Worm (Caenorhabditis elegans) whole organism, mixed stage, embryonic: Measurements from ENCODE around the gene F52C9.5.

Source experiments
- M03D4.4 ChIP-seq: sonication (generic microtip); optimal IDR thresholded peaks from 2 replicates; lab custom pipeline; 2017; ENCODE audit warnings: mild to moderate bottlenecking, missing genetic modification characterization, missing compliant biosample characterization
- bed-3 ChIP-seq: fragments of 200-800 bp; sonication (Bioruptor generic); optimal IDR thresholded peaks from 3 replicates; lab custom pipeline; 2018; ENCODE audit warnings: mild to moderate bottlenecking, missing genetic modification characterization, moderate library complexity, missing compliant biosample characterization
- blmp-1 ChIP-seq: fragments of 150-350 bp; optimal IDR thresholded peaks from 2 replicates; lab custom pipeline; 2014; ENCODE audit warnings: missing biosample characterization, missing genetic modification characterization
- ceh-39 ChIP-seq: fragments of 150-350 bp; optimal IDR thresholded peaks from 2 replicates; lab custom pipeline; 2014; ENCODE audit warnings: missing biosample characterization, missing genetic modification characterization
- ceh-43 ChIP-seq: fragments of 200-800 bp; sonication (Bioruptor generic); optimal IDR thresholded peaks from 2 replicates; lab custom pipeline; 2018; ENCODE audit warnings: mild to moderate bottlenecking, missing genetic modification characterization, moderate library complexity, missing compliant biosample characterization
- ceh-83 ChIP-seq: fragments of 200-800 bp; sonication (Bioruptor generic); optimal IDR thresholded peaks from 2 replicates; lab custom pipeline; 2018; ENCODE audit warnings: mild to moderate bottlenecking, missing genetic modification characterization, missing compliant biosample characterization
- ces-1 ChIP-seq: fragments of 150-350 bp; optimal IDR thresholded peaks from 2 replicates; lab custom pipeline; 2014; ENCODE audit warnings: missing biosample characterization, missing genetic modification reagents, missing genetic modification characterization
- cnd-1 ChIP-seq: fragments of 200-800 bp; sonication (Bioruptor generic); optimal IDR thresholded peaks from 2 replicates; lab custom pipeline; 2018; ENCODE audit warnings: mild to moderate bottlenecking, missing genetic modification characterization, missing compliant biosample characterization
- drap-1 ChIP-seq: fragments of 200-800 bp; sonication (Bioruptor generic); optimal IDR thresholded peaks from 3 replicates; lab custom pipeline; 2018; ENCODE audit warnings: mild to moderate bottlenecking, missing genetic modification characterization, missing compliant biosample characterization
- elt-1 ChIP-seq: sonication (generic microtip); optimal IDR thresholded peaks from 2 replicates; lab custom pipeline; 2017; ENCODE audit warnings: missing genetic modification characterization, mild to moderate bottlenecking, missing compliant biosample characterization, antibody characterized with exemption, moderate library complexity, borderline replicate concordance; ENCODE audit not compliant: insufficient read depth
- elt-3 ChIP-seq: fragments of 150-350 bp; optimal IDR thresholded peaks from 2 replicates; lab custom pipeline; 2014; ENCODE audit warnings: missing biosample characterization, missing genetic modification characterization
- flh-1 ChIP-seq: fragments of 200-800 bp; sonication (Bioruptor generic); optimal IDR thresholded peaks from 2 replicates; lab custom pipeline; 2018; ENCODE audit warnings: mild to moderate bottlenecking, missing genetic modification characterization, moderate library complexity, missing compliant biosample characterization
- ham-2 ChIP-seq: fragments of 200-800 bp; sonication (Bioruptor generic); optimal IDR thresholded peaks from 2 replicates; lab custom pipeline; 2018; ENCODE audit warnings: mild to moderate bottlenecking, missing genetic modification characterization, missing compliant biosample characterization
- hlh-1 ChIP-seq: fragments of 150-350 bp; optimal IDR thresholded peaks from 2 replicates; lab custom pipeline; 2014; ENCODE audit warnings: missing biosample characterization, missing genetic modification reagents, missing genetic modification characterization
- lin-13 ChIP-seq: fragments of 150-350 bp; optimal IDR thresholded peaks from 2 replicates; lab custom pipeline; 2014; ENCODE audit warnings: missing biosample characterization, missing genetic modification characterization
- lin-32 ChIP-seq: fragments of 200-800 bp; sonication (Bioruptor generic); optimal IDR thresholded peaks from 2 replicates; lab custom pipeline; 2018; ENCODE audit warnings: mild to moderate bottlenecking, missing genetic modification characterization, missing compliant biosample characterization
- lsy-2 ChIP-seq: fragments of 150-350 bp; optimal IDR thresholded peaks from 2 replicates; lab custom pipeline; 2014; ENCODE audit warnings: missing biosample characterization, missing genetic modification characterization
- mab-5 ChIP-seq: fragments of 150-350 bp; optimal IDR thresholded peaks from 2 replicates; lab custom pipeline; 2014; ENCODE audit warnings: missing biosample characterization, missing genetic modification characterization
- mep-1 ChIP-seq: fragments of 150-350 bp; optimal IDR thresholded peaks from 2 replicates; lab custom pipeline; 2017; ENCODE audit warnings: missing biosample characterization, missing genetic modification reagents, missing genetic modification characterization, inconsistent platforms
- mls-2 ChIP-seq: sonication (generic microtip); optimal IDR thresholded peaks from 2 replicates; lab custom pipeline; 2016; ENCODE audit warnings: mild to moderate bottlenecking, missing genetic modification characterization, moderate library complexity, missing compliant biosample characterization
- nhr-12 ChIP-seq: fragments of 150-350 bp; optimal IDR thresholded peaks from 2 replicates; lab custom pipeline; 2014; ENCODE audit warnings: missing biosample characterization, missing genetic modification characterization
- nhr-2 ChIP-seq: fragments of 150-350 bp; optimal IDR thresholded peaks from 2 replicates; lab custom pipeline; 2014; ENCODE audit warnings: missing biosample characterization, missing genetic modification characterization
- nhr-237 ChIP-seq: fragments of 150-350 bp; optimal IDR thresholded peaks from 2 replicates; lab custom pipeline; 2014; ENCODE audit warnings: missing biosample characterization, missing genetic modification characterization
- nhr-28 ChIP-seq: fragments of 150-350 bp; optimal IDR thresholded peaks from 2 replicates; lab custom pipeline; 2014; ENCODE audit warnings: missing biosample characterization, missing genetic modification characterization
- nhr-76 ChIP-seq: sonication (generic microtip); optimal IDR thresholded peaks from 2 replicates; lab custom pipeline; 2017; ENCODE audit warnings: missing biosample characterization, missing genetic modification characterization
- pha-4 ChIP-seq: fragments of 150-350 bp; optimal IDR thresholded peaks from 2 replicates; lab custom pipeline; 2018; ENCODE audit warnings: missing biosample characterization, missing genetic modification reagents, missing genetic modification characterization
- sem-2 ChIP-seq: fragments of 200-800 bp; sonication (Bioruptor generic); optimal IDR thresholded peaks from 2 replicates; lab custom pipeline; 2018; ENCODE audit warnings: mild to moderate bottlenecking, missing genetic modification characterization, missing compliant biosample characterization
- sptf-1 ChIP-seq: sonication (generic microtip); optimal IDR thresholded peaks from 2 replicates; lab custom pipeline; 2017; ENCODE audit warnings: mild to moderate bottlenecking, missing genetic modification characterization, moderate library complexity, missing compliant biosample characterization
- tbx-8 ChIP-seq: fragments of 200-800 bp; sonication (Bioruptor generic); optimal IDR thresholded peaks from 2 replicates; lab custom pipeline; 2018; ENCODE audit warnings: mild to moderate bottlenecking, missing genetic modification characterization, moderate library complexity, missing compliant biosample characterization
- unc-120 ChIP-seq: sonication (generic microtip); optimal IDR thresholded peaks from 2 replicates; lab custom pipeline; 2017; ENCODE audit warnings: missing genetic modification characterization, missing compliant biosample characterization; ENCODE audit not compliant: poor library complexity, severe bottlenecking
- unc-39 ChIP-seq: fragments of 150-350 bp; optimal IDR thresholded peaks from 2 replicates; lab custom pipeline; 2014; ENCODE audit warnings: missing biosample characterization, missing genetic modification characterization
- unc-62 ChIP-seq: fragments of 150-350 bp; optimal IDR thresholded peaks from 2 replicates; lab custom pipeline; 2014; ENCODE audit warnings: missing biosample characterization, missing genetic modification reagents, missing genetic modification characterization
- zip-8 ChIP-seq: fragments of 150-350 bp; optimal IDR thresholded peaks from 2 replicates; lab custom pipeline; 2014; ENCODE audit warnings: missing biosample characterization, missing genetic modification characterization
- ztf-11 ChIP-seq: fragments of 150-350 bp; optimal IDR thresholded peaks from 2 replicates; lab custom pipeline; 2014; ENCODE audit warnings: missing biosample characterization, missing genetic modification characterization

The F52C9.5 gene

ce11 chrIII:5287877-5288276 lies 14.1 kb upstream of the F52C9.5 start, which contains the start of gene T15B12.1:
Gene T15B12.1, plus strand, starts transcription at chrIII:5288177.
- TF ChIP-seq drap-1 (GFP tag; lab: Kevin White, UChicago) (no peak), zip-8 (tag; lab: Kevin White, UChicago) (no peak), ceh-43 (no peak), nhr-76 (tag; lab: Kevin White, UChicago) (no peak), nhr-12 (no peak)

DNA sequence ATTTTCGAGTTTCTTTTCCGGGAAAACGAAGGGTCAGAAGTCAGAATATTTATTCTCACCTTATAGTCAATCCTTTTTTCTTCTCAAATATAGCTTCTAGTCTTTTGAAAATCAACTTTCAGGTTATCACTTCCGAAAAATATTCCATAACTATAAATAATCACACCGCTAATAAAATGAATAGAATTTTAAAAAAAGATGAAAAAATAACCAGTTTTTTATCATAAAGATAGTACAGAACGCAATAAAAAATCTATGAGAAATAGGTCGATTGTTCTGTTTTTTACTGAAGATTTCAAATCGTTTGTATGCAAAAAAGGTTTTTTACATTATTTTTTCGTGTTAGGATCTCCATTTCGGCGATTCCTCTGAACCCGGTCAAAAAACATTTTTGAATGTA lies 11.8 kb upstream of the F52C9.5 start:
- no peak for TF ChIP-seq tbx-8 (GFP tag; lab: Kevin White, UChicago)
- no peak for TF ChIP-seq bed-3 (GFP tag; lab: Kevin White, UChicago)
- TF ChIP-seq ces-1 (GFP tag; lab: Kevin White, UChicago) = no peak
- no peak for TF ChIP-seq lin-32 (GFP tag; lab: Kevin White, UChicago)
- TF ChIP-seq unc-39 (tag; lab: Kevin White, UChicago) = no peak
- no peak for TF ChIP-seq hlh-1 (tag; lab: Kevin White, UChicago)
- TF ChIP-seq elt-1 (tag; lab: Kevin White, UChicago) = no peak
- no peak for TF ChIP-seq zip-8 (tag; lab: Kevin White, UChicago)

DNA sequence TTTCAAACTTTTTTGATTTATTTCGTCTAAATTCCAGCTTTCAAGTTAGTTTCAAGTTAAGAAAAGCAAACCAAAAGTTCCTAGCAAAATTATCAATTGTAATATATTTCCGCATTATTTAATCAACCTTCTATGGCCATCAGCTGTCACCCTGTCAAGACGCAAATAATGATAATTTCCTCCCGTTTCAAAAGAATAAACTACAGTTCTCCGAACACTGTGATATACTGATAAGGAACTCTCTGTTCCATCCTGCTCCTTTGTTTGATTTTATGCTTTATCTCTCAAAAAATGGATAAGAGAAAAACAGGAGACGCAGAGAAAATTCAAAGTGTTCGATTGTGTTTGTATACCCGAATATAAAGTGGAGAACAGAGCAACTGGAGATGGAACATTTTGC lies 10.7 kb upstream of the F52C9.5 start:
- TF ChIP-seq lin-32 (GFP tag; lab: Kevin White, UChicago) = no peak
- no peak for TF ChIP-seq nhr-28 (tag; lab: Kevin White, UChicago)
- TF ChIP-seq unc-120 = no peak
- TF ChIP-seq zip-8 (tag; lab: Kevin White, UChicago) = no peak
- TF ChIP-seq nhr-76 (tag; lab: Kevin White, UChicago) = no peak
- no peak for TF ChIP-seq ceh-39
- TF ChIP-seq nhr-12 = no peak
- no peak for TF ChIP-seq tbx-8 (GFP tag; lab: Kevin White, UChicago)
- no peak for TF ChIP-seq ces-1 (GFP tag; lab: Kevin White, UChicago)
- no peak for TF ChIP-seq lsy-2 (tag; lab: Kevin White, UChicago)
- TF ChIP-seq bed-3 (GFP tag; lab: Kevin White, UChicago) = no peak
- no peak for TF ChIP-seq hlh-1 (tag; lab: Kevin White, UChicago)
- TF ChIP-seq unc-62 (GFP tag; lab: Kevin White, UChicago) = no peak
- TF ChIP-seq ceh-43 = no peak
- no peak for TF ChIP-seq elt-1 (tag; lab: Kevin White, UChicago)
- no peak for TF ChIP-seq ztf-11 (tag; lab: Kevin White, UChicago)
- TF ChIP-seq, all 35 proteins: peak for 0

ce11 chrIII:5294281-5294680 lies 7.7 kb upstream of the F52C9.5 start:
- no peak for TF ChIP-seq sem-2 (GFP tag; lab: Kevin White, UChicago)
- TF ChIP-seq M03D4.4 (tag; lab: Kevin White, UChicago) = no peak
- TF ChIP-seq nhr-2 (tag; lab: Kevin White, UChicago) = no peak

DNA sequence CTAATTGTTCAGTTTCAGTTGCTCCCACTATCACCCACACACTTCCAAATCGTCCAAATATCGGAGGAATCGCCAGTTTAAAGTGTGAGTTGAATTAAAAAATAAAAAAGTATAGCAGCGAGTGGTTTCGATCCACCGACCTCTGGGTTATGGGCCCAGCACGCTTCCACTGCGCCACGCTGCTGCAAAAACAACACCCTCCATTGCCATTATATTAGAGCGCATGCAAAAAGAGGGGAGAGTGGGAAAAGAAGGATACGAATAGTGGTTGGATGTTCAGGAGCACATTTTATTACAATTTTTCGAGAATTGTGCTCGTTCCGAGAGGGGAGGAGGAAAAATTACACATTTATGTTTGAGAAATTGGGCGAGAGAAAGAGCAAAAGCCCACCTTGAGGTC lies 7.2 kb upstream of the F52C9.5 start:
- TF ChIP-seq blmp-1 = no peak
- peak; percentile 90 for TF ChIP-seq cnd-1 (tag; lab: Kevin White, UChicago)
- no peak for TF ChIP-seq elt-1 (tag; lab: Kevin White, UChicago)
- peak; percentile 7 for TF ChIP-seq unc-39 (tag; lab: Kevin White, UChicago)
- TF ChIP-seq ztf-11 (tag; lab: Kevin White, UChicago) = peak; percentile 28
- no peak for TF ChIP-seq elt-3
- TF ChIP-seq bed-3 (GFP tag; lab: Kevin White, UChicago) = peak; percentile 80
- peak; percentile 95 for TF ChIP-seq mls-2 (tag; lab: Kevin White, UChicago)
- peak; percentile 35 for TF ChIP-seq mep-1 (tag; lab: Kevin White, UChicago)
- peak; percentile 27 for TF ChIP-seq nhr-28 (tag; lab: Kevin White, UChicago)
- peak; percentile 88 for TF ChIP-seq ceh-43
- peak; percentile 86 for TF ChIP-seq flh-1 (GFP tag; lab: Kevin White, UChicago)
- TF ChIP-seq sem-2 (GFP tag; lab: Kevin White, UChicago) = peak; percentile 83
- no peak for TF ChIP-seq lin-13
- TF ChIP-seq drap-1 (GFP tag; lab: Kevin White, UChicago) = peak; percentile 91
- TF ChIP-seq nhr-237 (tag; lab: Kevin White, UChicago) = peak; percentile 4
- no peak for TF ChIP-seq nhr-12
- TF ChIP-seq ces-1 (GFP tag; lab: Kevin White, UChicago) = no peak
- TF ChIP-seq hlh-1 (tag; lab: Kevin White, UChicago) = peak; percentile 67
- TF ChIP-seq sptf-1 (tag; lab: Kevin White, UChicago) = peak; percentile 95
- peak; percentile 51 for TF ChIP-seq nhr-76 (tag; lab: Kevin White, UChicago)
- peak; percentile 92 for TF ChIP-seq ceh-83 (GFP tag; lab: Kevin White, UChicago)
- TF ChIP-seq mab-5 (tag; lab: Kevin White, UChicago) = no peak
- TF ChIP-seq M03D4.4 (tag; lab: Kevin White, UChicago) = peak; percentile 93
- TF ChIP-seq unc-62 (GFP tag; lab: Kevin White, UChicago) = peak; percentile 65
- TF ChIP-seq lsy-2 (tag; lab: Kevin White, UChicago) = peak; percentile 10
- TF ChIP-seq ham-2 (GFP tag; lab: Kevin White, UChicago) = peak; percentile 79
- TF ChIP-seq tbx-8 (GFP tag; lab: Kevin White, UChicago) = peak; percentile 80
- TF ChIP-seq unc-120 = peak; percentile 89
- TF ChIP-seq lin-32 (GFP tag; lab: Kevin White, UChicago) = peak; percentile 77
- peak; percentile 38 for TF ChIP-seq pha-4 (tag; lab: Kevin White, UChicago)
- no peak for TF ChIP-seq nhr-2 (tag; lab: Kevin White, UChicago)
